Fruit fly (Drosophila melanogaster): ENCODE data around the gene CG7102.

CG7102 gene

DNA sequence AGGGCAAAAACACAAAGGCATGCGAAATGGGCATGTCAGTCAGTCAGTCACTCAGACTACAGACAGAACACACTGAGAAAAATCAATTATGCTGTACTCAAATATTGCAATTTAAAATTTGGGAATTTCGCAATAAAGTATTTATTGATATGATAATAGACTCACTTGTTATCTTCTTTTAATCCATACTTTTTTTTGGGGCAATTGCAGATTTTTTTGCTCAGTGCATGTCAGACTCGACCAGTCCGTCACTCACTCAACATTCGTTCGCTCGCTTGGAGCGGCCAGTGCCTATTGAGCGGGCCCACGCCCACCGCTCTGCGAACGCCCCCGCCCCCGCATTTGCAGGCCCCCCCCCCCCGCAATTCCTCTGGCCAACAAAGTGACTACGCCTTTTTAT is 29.1 kb upstream of the CG7102 start (continued):
- TF ChIP-seq HHEX (GFP tag; optimal IDR thresholded peaks at IDR 0.05) (peak; percentile 39), Kr (GFP tag; optimal IDR thresholded peaks at IDR 0.05) (no peak), caup (GFP tag; optimal IDR thresholded peaks at IDR 0.05; ENCODE audit: severe bottlenecking) (peak; percentile 68), cas (GFP tag; IDR thresholded peaks at IDR 0.05) (no peak), Hsf (GFP tag; optimal IDR thresholded peaks at IDR 0.05) (peak; percentile 71), Mes4 (GFP tag; optimal IDR thresholded peaks at IDR 0.05) (peak; percentile 5), HLHmδ (GFP tag; optimal IDR thresholded peaks at IDR 0.05) (no peak), zen (tag; optimal IDR thresholded peaks at IDR 0.05) (no peak), Awh (GFP tag; IDR thresholded peaks at IDR 0.05) (peak; percentile 42; the same call in 1 of the 2 replicates), CG10959 (GFP tag; IDR thresholded peaks at IDR 0.05) (no peak), Usf (GFP tag; optimal IDR thresholded peaks at IDR 0.05) (no peak), CG7357 (GFP tag; IDR thresholded peaks at IDR 0.05) (peak; percentile 46; the same call in 1 of the 3 replicates), CG10209 (GFP tag; optimal IDR thresholded peaks at IDR 0.05) (peak; percentile 76), CG12744 (GFP tag; optimal IDR thresholded peaks at IDR 0.05) (no peak), NC2α (GFP tag; optimal IDR thresholded peaks at IDR 0.05) (no peak), Taf1 (GFP tag; IDR thresholded peaks at IDR 0.05) (peak; percentile 47; the same call in 1 of the 2 replicates), CG6175 (GFP tag; IDR thresholded peaks at IDR 0.05) (0 out of 3 replicates have a peak, but pooled peaks have one; percentile 12), seq (GFP tag; IDR thresholded peaks at IDR 0.05) (peak; percentile 86), Nf-YA (GFP tag; IDR thresholded peaks at IDR 0.05) (peak; percentile 49; the same call in 1 of the 2 replicates), ab (GFP tag; optimal IDR thresholded peaks at IDR 0.05) (no peak), vnd (GFP tag; IDR thresholded peaks at IDR 0.05; ENCODE audit: partially characterized antibody) (no peak), p53 (GFP tag; optimal IDR thresholded peaks at IDR 0.05) (no peak), Bdp1 (GFP tag; optimal IDR thresholded peaks at IDR 0.05) (peak; percentile 25), D19B (GFP tag; optimal IDR thresholded peaks at IDR 0.05) (no peak), ara (GFP tag; IDR thresholded peaks at IDR 0.05) (peak; percentile 52; the same call in 1 of the 2 replicates), CG16863 (GFP tag; optimal IDR thresholded peaks at IDR 0.05) (peak; percentile 59), CG11398 (GFP tag; optimal IDR thresholded peaks at IDR 0.05) (peak; percentile 12), CG30403 (GFP tag; optimal IDR thresholded peaks at IDR 0.05) (peak; percentile 74), mld (GFP tag; IDR thresholded peaks at IDR 0.05; ENCODE audit: partially characterized antibody) (no peak), ranshi (GFP tag; IDR thresholded peaks at IDR 0.05) (peak; percentile 68), CG31441 (GFP tag; IDR thresholded peaks at IDR 0.05) (0 out of 2 replicates have a peak, but pooled peaks have one; percentile 16), CG8388 (GFP tag; optimal IDR thresholded peaks at IDR 0.05) (peak; percentile 61), CG6689 (GFP tag; IDR thresholded peaks at IDR 0.05) (peak; percentile 61; the same call in 1 of the 2 replicates), Ada2b (GFP tag; IDR thresholded peaks at IDR 0.05) (peak; percentile 84), CG11504 (tag; optimal IDR thresholded peaks at IDR 0.05) (peak; percentile 72), NFAT (GFP tag; IDR thresholded peaks at IDR 0.05) (peak; percentile 29), peb (GFP tag; IDR thresholded peaks at IDR 0.05) (peak; percentile 50; the same call in 1 of the 2 replicates), phol (tag; optimal IDR thresholded peaks at IDR 0.05) (peak; percentile 9), fd3F (GFP tag; optimal IDR thresholded peaks at IDR 0.05) (peak; percentile 72), CG18764 (GFP tag; optimal IDR thresholded peaks at IDR 0.05) (no peak), tll (GFP tag; optimal IDR thresholded peaks at IDR 0.05) (no peak), nerfin-2 (GFP tag; IDR thresholded peaks at IDR 0.05; ENCODE audit: partially characterized antibody) (no peak), CG33213 (GFP tag; optimal IDR thresholded peaks at IDR 0.05) (no peak), Bgb (GFP tag; IDR thresholded peaks at IDR 0.05; ENCODE audit: partially characterized antibody) (no peak), Six4 (GFP tag; optimal IDR thresholded peaks at IDR 0.05) (peak; percentile 9), CG8290 (GFP tag; optimal IDR thresholded peaks at IDR 0.05) (no peak), CG8290 (tag; optimal IDR thresholded peaks at IDR 0.05) (peak in 1 of 2 experiments; percentile 90), NK7.1 (GFP tag; optimal IDR thresholded peaks at IDR 0.05) (no peak), zfh2 (GFP tag; optimal IDR thresholded peaks at IDR 0.05) (peak; percentile 32), salm (tag; optimal IDR thresholded peaks at IDR 0.05) (peak; percentile 45), CG10654 (GFP tag; optimal IDR thresholded peaks at IDR 0.05) (peak; percentile 26)
